Fruit fly (Drosophila melanogaster) Kc167 (cell line): ENCODE data around the gene CG10598.

Source experiments
- Myc ChIP-seq: fragments of >200 bp; optimal IDR thresholded peaks from 2 replicates; lab custom pipeline; 2017; ENCODE audit warnings: missing external identifiers
- Sin3A ChIP-seq: fragments of >200 bp; optimal IDR thresholded peaks from 2 replicates; lab custom pipeline; 2018; ENCODE audit warnings: missing external identifiers
- h ChIP-seq: fragments of >200 bp; optimal IDR thresholded peaks from 3 replicates; lab custom pipeline; 2018; ENCODE audit warnings: missing external identifiers
- insv ChIP-seq: fragments of >200 bp; optimal IDR thresholded peaks from 3 replicates; lab custom pipeline; 2018; ENCODE audit warnings: missing external identifiers
- psq ChIP-seq: fragments of >200 bp; optimal IDR thresholded peaks from 2 replicates; lab custom pipeline; 2017; ENCODE audit warnings: missing external identifiers
- ttk ChIP-seq: sonication (Bioruptor generic); optimal IDR thresholded peaks from 2 replicates; lab custom pipeline; 2017; ENCODE audit warnings: missing external identifiers

CG10598 gene

DNA sequence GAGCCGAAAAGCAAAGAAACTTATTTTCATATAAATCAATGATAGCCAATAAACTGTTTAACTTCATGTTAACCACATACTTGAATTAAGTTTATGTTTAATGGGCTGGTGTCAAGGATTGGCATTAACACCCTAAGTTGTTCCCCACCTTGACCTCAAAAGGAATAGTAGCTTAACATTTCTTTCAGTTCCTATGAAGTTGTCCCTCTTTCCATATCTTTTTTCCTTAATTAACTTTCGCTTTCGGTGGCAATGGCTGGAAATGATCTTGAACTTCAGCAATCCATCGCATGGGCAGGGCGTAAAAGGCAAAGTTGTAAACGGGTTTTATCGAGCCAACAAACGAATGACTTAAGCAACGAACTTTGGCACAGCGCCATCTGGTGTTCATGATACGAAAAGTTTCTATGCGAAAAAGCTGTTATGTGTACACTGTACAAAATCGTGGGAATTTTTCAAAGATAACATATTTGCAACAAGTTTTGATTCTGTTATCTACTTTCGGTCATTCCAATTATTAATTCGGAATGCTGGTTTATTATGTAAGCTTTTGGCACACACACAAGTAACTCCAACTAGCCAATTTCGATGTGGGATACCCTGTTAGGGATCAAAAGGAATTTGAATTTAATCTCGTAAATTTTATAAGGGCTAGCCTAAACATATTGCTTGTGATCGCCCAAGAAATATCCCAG, 3.0 kb upstream of the CG10598 start:
- TF ChIP-seq ttk (lab: Kevin White, UChicago) (no peak), Sin3A (lab: Kevin White, UChicago) (no peak), Myc (lab: Kevin White, UChicago) (no peak), insv (no peak), psq (lab: Kevin White, UChicago) (no peak), h (lab: Kevin White, UChicago) (no peak)

dm6 chrX:17227462-17227861, 795 bp upstream of the CG10598 start:
- TF ChIP-seq h (lab: Kevin White, UChicago) = no peak
- no peak for TF ChIP-seq insv
- no peak for TF ChIP-seq psq (lab: Kevin White, UChicago)
- no peak for TF ChIP-seq ttk (lab: Kevin White, UChicago)

DNA sequence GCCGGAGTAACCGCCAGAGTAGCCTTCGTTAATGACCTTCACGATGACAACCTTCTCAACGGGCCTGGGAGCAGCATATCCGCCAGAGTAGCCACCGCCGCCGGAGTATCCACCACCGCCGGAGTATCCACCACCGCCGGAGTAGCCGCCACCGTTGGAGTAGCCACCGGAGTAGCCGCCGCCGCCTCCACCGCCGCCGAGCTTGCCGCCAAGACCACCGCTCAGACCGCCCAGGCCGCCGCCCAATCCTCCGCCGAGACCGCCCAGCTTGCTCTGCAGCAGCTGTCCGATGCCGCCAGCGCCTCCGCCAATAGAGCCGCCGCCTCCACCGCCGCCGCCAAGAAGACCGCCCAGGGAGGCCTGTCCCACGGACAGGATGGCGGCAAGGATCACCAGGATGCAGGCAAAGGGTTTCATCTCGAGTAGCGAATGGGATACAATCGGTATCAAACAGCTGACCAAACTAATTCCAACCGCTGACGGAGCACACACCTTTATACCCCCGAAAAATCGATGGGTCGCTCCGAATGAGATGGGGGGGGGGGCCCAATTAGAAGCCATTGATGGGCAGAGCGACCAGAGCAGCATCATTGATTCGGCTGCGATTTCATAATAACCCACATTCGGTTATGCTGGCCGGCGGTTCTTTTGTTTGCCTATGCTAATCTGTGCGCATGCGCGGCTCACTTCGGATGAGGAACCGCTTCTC, 541 bp downstream of the CG10598 start:
- TF ChIP-seq insv (no peak), ttk (lab: Kevin White, UChicago) (no peak), Myc (lab: Kevin White, UChicago) (no peak), h (lab: Kevin White, UChicago) (no peak), Sin3A (lab: Kevin White, UChicago) (no peak), psq (lab: Kevin White, UChicago) (no peak)

- no peak for TF ChIP-seq psq (lab: Kevin White, UChicago)
- TF ChIP-seq Sin3A (lab: Kevin White, UChicago) = no peak
- TF ChIP-seq insv = no peak
- TF ChIP-seq ttk (lab: Kevin White, UChicago) = no peak
- TF ChIP-seq Myc (lab: Kevin White, UChicago) = no peak
- no peak for TF ChIP-seq h (lab: Kevin White, UChicago)
Measured at dm6 chrX:17223715-17224114, 3.0 kb downstream of the CG10598 start, which contains the start of gene CG34327. Gene CG34327, minus strand, starts transcription at chrX:17223815.

DNA sequence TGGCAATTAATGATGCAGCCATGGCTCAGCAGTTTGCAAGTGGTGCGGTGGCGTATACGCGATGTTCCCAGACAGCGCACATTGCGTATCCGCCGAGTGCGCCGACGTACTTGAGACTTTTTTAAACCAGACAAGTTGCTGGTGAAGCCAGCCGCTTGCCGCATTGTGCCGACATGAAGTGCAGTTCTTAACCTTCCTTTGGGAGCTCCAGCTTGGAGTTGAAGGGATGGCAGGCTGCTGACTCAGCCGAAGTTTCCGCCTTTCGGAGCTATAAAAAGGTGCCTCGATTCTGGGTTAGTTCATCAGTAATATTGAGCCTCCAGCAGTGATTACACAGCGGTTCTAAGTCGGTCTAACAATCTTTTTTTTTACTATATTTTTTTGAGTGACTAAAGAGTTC, 5.5 kb downstream of the CG10598 start, which contains the start of gene CG5172:
TSS of gene CG5172 (plus strand) at position 301 of the 400 bp plus-strand sequence.
- TF ChIP-seq Myc (lab: Kevin White, UChicago) = no peak
- TF ChIP-seq insv = no peak
- no peak for TF ChIP-seq Sin3A (lab: Kevin White, UChicago)
- no peak for TF ChIP-seq psq (lab: Kevin White, UChicago)
- TF ChIP-seq h (lab: Kevin White, UChicago) = no peak
- no peak for TF ChIP-seq ttk (lab: Kevin White, UChicago)

DNA sequence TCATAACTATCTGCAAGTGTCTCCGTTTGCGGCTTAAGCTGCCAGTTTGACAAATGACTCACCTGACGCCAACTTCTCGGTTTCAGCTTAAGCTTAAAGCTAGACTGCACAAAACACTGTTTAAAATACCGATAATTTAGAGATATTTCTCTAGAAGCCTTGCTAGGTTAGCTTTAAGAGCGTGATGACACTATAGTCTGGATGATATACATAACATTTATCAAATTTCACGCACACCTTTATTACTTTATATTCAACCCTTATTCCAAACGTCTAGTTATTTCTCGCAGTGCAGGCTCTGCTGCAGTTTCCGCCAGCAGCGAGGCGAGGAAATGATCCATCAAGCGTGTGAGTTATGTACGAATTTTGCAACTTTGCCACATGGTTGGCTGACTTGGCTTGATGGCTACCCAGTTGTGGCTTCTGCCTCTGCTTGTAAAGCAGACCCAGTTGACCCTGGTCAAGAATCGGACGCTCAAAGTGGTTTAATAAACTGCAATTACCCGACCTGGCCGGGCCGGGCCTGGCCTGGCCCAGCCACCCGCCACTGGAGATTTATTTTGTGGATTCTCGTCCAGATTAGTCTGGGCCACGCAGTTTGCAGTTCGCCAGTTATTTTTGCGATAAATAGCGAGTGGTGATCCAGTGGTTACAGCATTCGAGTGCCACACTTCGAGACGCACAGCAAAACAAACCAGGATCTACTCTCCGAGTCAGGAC, 8.3 kb downstream of the CG10598 start, which contains the start of gene CG12998:
TSS of gene CG12998 (plus strand) at position 436 of the 720 bp plus-strand sequence.
- no peak for TF ChIP-seq Sin3A (lab: Kevin White, UChicago)
- TF ChIP-seq ttk (lab: Kevin White, UChicago) = no peak
- TF ChIP-seq Myc (lab: Kevin White, UChicago) = no peak
- TF ChIP-seq psq (lab: Kevin White, UChicago) = no peak
- TF ChIP-seq h (lab: Kevin White, UChicago) = no peak
- TF ChIP-seq insv = no peak

dm6 chrX:17215004-17215403, 11.7 kb downstream of the CG10598 start, which contains the start of gene CG5162:
Gene CG5162, plus strand, starts transcription at chrX:17215304.
- TF ChIP-seq ttk (lab: Kevin White, UChicago) (no peak), Myc (lab: Kevin White, UChicago) (no peak), psq (lab: Kevin White, UChicago) (no peak)

DNA sequence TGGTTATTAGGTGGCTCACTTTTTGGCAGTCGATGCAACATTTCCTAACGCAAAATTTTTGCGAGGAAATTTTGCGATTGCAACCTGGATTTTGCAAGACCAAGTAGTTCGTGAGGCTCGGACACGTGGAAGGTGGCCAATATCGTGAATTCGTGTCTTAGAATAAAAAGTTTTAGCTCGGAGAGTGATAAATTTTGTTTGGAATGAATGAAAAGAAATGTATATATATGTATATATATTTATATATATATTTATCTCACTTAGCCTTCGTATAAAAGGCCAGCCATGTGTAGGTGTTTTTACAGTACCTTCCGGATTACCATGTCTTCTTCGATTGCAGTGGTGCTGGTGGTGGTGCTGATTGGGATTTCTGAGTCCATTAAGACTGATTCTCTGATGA, 14.7 kb downstream of the CG10598 start, which contains the start of gene CG18258:
TSS of gene CG18258 (plus strand) at position 301 of the 400 bp plus-strand sequence.
- TF ChIP-seq insv (no peak), Myc (lab: Kevin White, UChicago) (no peak), ttk (lab: Kevin White, UChicago) (no peak), psq (lab: Kevin White, UChicago) (no peak)

DNA sequence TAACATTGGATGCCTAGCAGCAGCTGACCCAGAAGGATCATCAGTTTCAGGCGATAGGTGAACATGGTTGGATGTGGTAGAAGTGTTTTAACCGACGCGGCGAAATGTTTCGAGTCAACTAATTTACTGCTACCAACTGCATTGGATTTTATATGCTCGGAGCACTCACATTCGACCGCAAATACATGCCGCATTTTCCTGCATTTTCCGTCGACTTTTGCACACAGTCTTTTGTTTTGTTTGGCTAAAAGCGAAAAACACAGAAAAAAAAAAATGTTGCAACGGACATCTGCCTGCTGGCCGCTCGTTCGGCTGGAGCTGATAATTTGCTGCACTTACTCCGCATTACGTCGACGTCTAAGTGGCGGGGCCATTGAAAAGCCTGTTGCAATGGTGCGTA, 16.8 kb downstream of the CG10598 start, which contains the start of gene CG12995:
TSS of gene CG12995 (minus strand) at position 101 of the 400 bp plus-strand sequence.
- TF ChIP-seq Sin3A (lab: Kevin White, UChicago) = no peak
- no peak for TF ChIP-seq ttk (lab: Kevin White, UChicago)
- no peak for TF ChIP-seq Myc (lab: Kevin White, UChicago)
- no peak for TF ChIP-seq psq (lab: Kevin White, UChicago)
- TF ChIP-seq h (lab: Kevin White, UChicago) = no peak
- no peak for TF ChIP-seq insv

dm6 chrX:17207865-17208486, 18.7 kb downstream of the CG10598 start, which contains the start of gene CG32563:
Gene CG32563, plus strand, starts transcription at chrX:17208436.
- TF ChIP-seq ttk (lab: Kevin White, UChicago) = no peak
- TF ChIP-seq h (lab: Kevin White, UChicago) = no peak
- TF ChIP-seq Myc (lab: Kevin White, UChicago) = no peak
- no peak for TF ChIP-seq psq (lab: Kevin White, UChicago)
- no peak for TF ChIP-seq insv
- TF ChIP-seq Sin3A (lab: Kevin White, UChicago) = no peak

- TF ChIP-seq ttk (lab: Kevin White, UChicago) = no peak
- no peak for TF ChIP-seq h (lab: Kevin White, UChicago)
- no peak for TF ChIP-seq Sin3A (lab: Kevin White, UChicago)
- TF ChIP-seq Myc (lab: Kevin White, UChicago) = no peak
- TF ChIP-seq psq (lab: Kevin White, UChicago) = no peak
- no peak for TF ChIP-seq insv
Measured at dm6 chrX:17206046-17206445, 20.6 kb downstream of the CG10598 start, which contains the start of gene CG32564. Gene CG32564, plus strand, starts transcription at chrX:17206407.
